Fruit fly (Drosophila melanogaster) whole organism, wandering third instar larva: Measurements from ENCODE around the gene Pkc98E.

Experiments used
- Abd-B ChIP-seq: fragments of >200 bp; optimal IDR thresholded peaks from 2 replicates; lab custom pipeline; 2017; ENCODE audit warnings: missing biosample characterization, missing genetic modification characterization
- CG32264 ChIP-seq: fragments of 200-800 bp; sonication (Bioruptor generic); optimal IDR thresholded peaks from 2 replicates; lab custom pipeline; 2016; ENCODE audit warnings: missing biosample characterization, missing genetic modification characterization
- CG9705 ChIP-seq: fragments of 200-800 bp; sonication (Bioruptor generic); optimal IDR thresholded peaks from 2 replicates; lab custom pipeline; 2018; ENCODE audit warnings: missing biosample characterization, mild to moderate bottlenecking, missing genetic modification characterization
- Dfd ChIP-seq: fragments of >200 bp; optimal IDR thresholded peaks from 2 replicates; lab custom pipeline; 2017; ENCODE audit warnings: missing biosample characterization, missing genetic modification characterization
- Dif ChIP-seq: fragments of 200-275, 200-300 bp; sonication (Bioruptor generic); optimal IDR thresholded peaks from 2 replicates; lab custom pipeline; 2018; ENCODE audit warnings: missing biosample characterization, missing genetic modification characterization; ENCODE audit not compliant: partially characterized antibody
- GATAd ChIP-seq: sonication (Bioruptor generic); optimal IDR thresholded peaks from 2 replicates; lab custom pipeline; 2016; ENCODE audit warnings: missing biosample characterization, missing genetic modification characterization
- Hnf4 ChIP-seq: fragments of 200-800 bp; sonication (Bioruptor generic); optimal IDR thresholded peaks from 2 replicates; lab custom pipeline; 2016; ENCODE audit warnings: missing biosample characterization, mild to moderate bottlenecking, missing genetic modification characterization
- Jra ChIP-seq: sonication (Bioruptor generic); optimal IDR thresholded peaks from 2 replicates; lab custom pipeline; 2016; ENCODE audit warnings: missing biosample characterization, missing genetic modification characterization
- Myc ChIP-seq: fragments of >200 bp; optimal IDR thresholded peaks from 2 replicates; lab custom pipeline; 2017
- Rel ChIP-seq, 2 experiments: fragments of 200-800 bp; sonication (Bioruptor generic) in 1 of 2; optimal IDR thresholded peaks; 2 replicates in 1 of 2; 3 replicates in 1 of 2; lab custom pipeline; 2016 to 2019; ENCODE audit warnings: mild to moderate bottlenecking in 2 of 2, missing biosample characterization in 2 of 2, missing genetic modification characterization in 2 of 2, moderate library complexity in 1 of 2
- Sp1 ChIP-seq: fragments of 200-800 bp; sonication (Bioruptor generic); optimal IDR thresholded peaks from 3 replicates; lab custom pipeline; 2019; ENCODE audit warnings: missing biosample characterization, mild to moderate bottlenecking, missing genetic modification characterization, moderate library complexity
- dl ChIP-seq, 2 experiments: fragments of 175-275, 200-275 bp in 1 of 2; fragments of 200-275 bp in 1 of 2; sonication (Bioruptor generic); optimal IDR thresholded peaks; lab custom pipeline; 2018; ENCODE audit warnings: mild to moderate bottlenecking in 2 of 2, missing biosample characterization in 2 of 2, missing genetic modification characterization in 2 of 2, moderate library complexity in 2 of 2; ENCODE audit not compliant: partially characterized antibody in 2 of 2, insufficient read depth in 1 of 2
- psq ChIP-seq: fragments of 200-800 bp; sonication (Bioruptor generic); optimal IDR thresholded peaks from 3 replicates; lab custom pipeline; 2017; ENCODE audit warnings: missing biosample characterization, mild to moderate bottlenecking, missing genetic modification characterization, moderate library complexity

dm6 chr3R:29000001-29000400, 39.0 kb upstream of the Pkc98E start:
- TF ChIP-seq GATAd (GFP tag; lab: Kevin White, UChicago) (no peak), Dfd (GFP tag; lab: Kevin White, UChicago) (no peak), CG32264 (GFP tag; lab: Kevin White, UChicago) (no peak), Abd-B (GFP tag; lab: Kevin White, UChicago) (no peak), Myc (lab: Kevin White, UChicago) (no peak), CG9705 (GFP tag; lab: Kevin White, UChicago) (no peak), dl (GFP tag; optimal IDR thresholded peaks at IDR 0.05; lab: Kevin White, UChicago; ENCODE audit: insufficient read depth in 1 of 2, partially characterized antibody in 2 of 2) (no peak), psq (no peak), Jra (GFP tag; lab: Kevin White, UChicago) (no peak), Dif (GFP tag; lab: Kevin White, UChicago) (no peak), Rel (GFP tag; optimal IDR thresholded peaks at IDR 0.05; lab: Kevin White, UChicago) (no peak), Rel (tag; optimal IDR thresholded peaks at IDR 0.05; lab: Kevin White, UChicago) (no peak), Sp1 (no peak), Hnf4 (GFP tag; lab: Kevin White, UChicago) (no peak)
